Worm (Caenorhabditis elegans): ENCODE data around the gene ima-3.

- no peak for TF ChIP-seq ztf-4 (tag; optimal IDR thresholded peaks at IDR 0.05)
- TF ChIP-seq R02D3.7 (tag; optimal IDR thresholded peaks at IDR 0.05), result no peak
- no peak for TF ChIP-seq lin-13 (GFP tag; optimal IDR thresholded peaks at IDR 0.05)
Measured at ce11 chrIV:7549844-7550243, 11.6 kb downstream of the ima-3 start.

Measured in whole organism, L2 larva.